Worm (Caenorhabditis elegans): ENCODE measurements around the gene unc-32.

DNA sequence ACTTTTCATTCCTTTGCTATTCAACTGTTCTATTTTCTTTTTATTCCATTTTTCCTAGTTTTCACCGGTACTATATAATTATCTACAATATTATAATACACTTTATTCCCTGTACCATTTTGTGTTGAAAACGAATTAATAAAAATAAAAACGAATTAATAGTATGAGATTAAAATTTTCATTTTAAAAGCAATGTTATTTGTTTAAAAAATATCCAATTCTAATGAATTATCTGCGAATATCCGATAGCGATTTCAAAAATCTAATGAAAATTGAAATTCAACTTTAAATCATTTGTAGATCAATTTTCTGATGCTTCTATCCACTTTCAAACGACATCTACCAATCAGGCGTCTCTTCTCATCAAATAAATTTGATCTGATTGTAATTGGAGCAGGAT, 8.1 kb downstream of the unc-32 start, which contains the start of gene trxr-2:
- no peak for TF ChIP-seq unc-62 (GFP tag; optimal IDR thresholded peaks at IDR 0.05)
- no peak for TF ChIP-seq ceh-83 (GFP tag; optimal IDR thresholded peaks at IDR 0.05)
- TF ChIP-seq elt-1 (tag; optimal IDR thresholded peaks at IDR 0.05; ENCODE audit: borderline replicate concordance, insufficient read depth): no peak
- TF ChIP-seq lin-13 (tag; optimal IDR thresholded peaks at IDR 0.05): no peak
- no peak for TF ChIP-seq nhr-28 (tag; optimal IDR thresholded peaks at IDR 0.05)
- TF ChIP-seq nhr-12 (tag; optimal IDR thresholded peaks at IDR 0.05): no peak
- no peak for TF ChIP-seq mab-5 (tag; optimal IDR thresholded peaks at IDR 0.05)
- TF ChIP-seq nhr-76 (tag; optimal IDR thresholded peaks at IDR 0.05): no peak
